Fruit fly (Drosophila melanogaster) whole organism, embryonic: Measurements from ENCODE around the gene CG9503.
A peak's percentile ranks its signal among the peaks of the same experiment; 100 is the strongest.

Experiments used
- Abd-B ChIP-seq: fragments of 200-800 bp; sonication (Bioruptor generic); optimal IDR thresholded peaks from 2 replicates; lab custom pipeline; 2018; ENCODE audit warnings: missing biosample characterization, mild to moderate bottlenecking, missing genetic modification characterization, moderate library complexity
- B-H2 ChIP-seq: fragments of 200-800 bp; sonication (Bioruptor generic); optimal IDR thresholded peaks from 2 replicates; lab custom pipeline; 2018; ENCODE audit warnings: missing biosample characterization, mild to moderate bottlenecking, missing genetic modification characterization
- BEAF-32 ChIP-seq: fragments of 200-800 bp; sonication (Bioruptor generic); optimal IDR thresholded peaks from 3 replicates; lab custom pipeline; 2017; ENCODE audit warnings: missing biosample characterization, missing genetic modification characterization, mild to moderate bottlenecking, moderate library complexity, missing genetic modification reagents
- CG10274 ChIP-seq: fragments of 200-800 bp; sonication (Bioruptor generic); optimal IDR thresholded peaks from 3 replicates; lab custom pipeline; 2017; ENCODE audit warnings: missing biosample characterization, mild to moderate bottlenecking, missing genetic modification characterization
- CG11093 ChIP-seq: fragments of 200-800 bp; sonication (Bioruptor generic); IDR thresholded peaks from 3 replicates; pipeline ENCODE4 v1.3.6; 2022; ENCODE audit warnings: missing biosample characterization, missing genetic modification characterization
- CG15601 ChIP-seq: fragments of 200-800 bp; sonication (Bioruptor generic); optimal IDR thresholded peaks from 3 replicates; lab custom pipeline; 2019; ENCODE audit warnings: missing biosample characterization, mild to moderate bottlenecking, missing genetic modification characterization, moderate library complexity
- CG15696 ChIP-seq: fragments of 200-800 bp; sonication (Bioruptor generic); optimal IDR thresholded peaks from 2 replicates; lab custom pipeline; 2019; ENCODE audit warnings: missing biosample characterization, mild to moderate bottlenecking, missing genetic modification characterization, moderate library complexity
- CG16815 ChIP-seq: fragments of 200-800 bp; sonication (Bioruptor generic); optimal IDR thresholded peaks from 3 replicates; lab custom pipeline; 2017; ENCODE audit warnings: missing biosample characterization, mild to moderate bottlenecking, missing genetic modification characterization
- CG18619 ChIP-seq: fragments of 200-800 bp; sonication (Bioruptor generic); optimal IDR thresholded peaks from 3 replicates; lab custom pipeline; 2017; ENCODE audit warnings: missing biosample characterization, mild to moderate bottlenecking, missing genetic modification characterization
- CG2120 ChIP-seq: fragments of 200-800 bp; sonication (Bioruptor generic); optimal IDR thresholded peaks from 3 replicates; lab custom pipeline; 2016; ENCODE audit warnings: missing biosample characterization, missing genetic modification characterization
- CG2199 ChIP-seq: fragments of 200-800 bp; sonication (Bioruptor generic); IDR thresholded peaks from 3 replicates; pipeline ENCODE4 v1.3.6; 2022; ENCODE audit warnings: missing biosample characterization, missing genetic modification characterization
- CG30403 ChIP-seq: fragments of 200-800 bp; sonication (Bioruptor generic); optimal IDR thresholded peaks from 3 replicates; lab custom pipeline; 2016; ENCODE audit warnings: missing biosample characterization, missing genetic modification characterization
- CG32532 ChIP-seq: fragments of 200-800 bp; sonication (Bioruptor generic); IDR thresholded peaks from 2 replicates; pipeline ENCODE4 v1.3.6; 2022; ENCODE audit warnings: missing biosample characterization, missing genetic modification characterization
- CG4424 ChIP-seq: fragments of 200-800 bp; sonication (Bioruptor generic); optimal IDR thresholded peaks from 3 replicates; lab custom pipeline; 2016; ENCODE audit warnings: missing biosample characterization, missing genetic modification characterization
- CG6813 ChIP-seq: fragments of 200-800 bp; sonication (Bioruptor generic); optimal IDR thresholded peaks from 2 replicates; lab custom pipeline; 2017; ENCODE audit warnings: missing biosample characterization, missing genetic modification characterization, mild to moderate bottlenecking, moderate library complexity, missing genetic modification reagents
- CG7928 ChIP-seq: fragments of 200-800 bp; sonication (Bioruptor generic); optimal IDR thresholded peaks from 2 replicates; lab custom pipeline; 2017; ENCODE audit warnings: missing biosample characterization, mild to moderate bottlenecking, missing genetic modification characterization
- Dad ChIP-seq: fragments of 200-800 bp; sonication (Bioruptor generic); optimal IDR thresholded peaks from 3 replicates; lab custom pipeline; 2016; ENCODE audit warnings: missing biosample characterization, missing genetic modification characterization
- Dek ChIP-seq: fragments of 200-800 bp; sonication (Bioruptor generic); optimal IDR thresholded peaks from 3 replicates; lab custom pipeline; 2019; ENCODE audit warnings: missing biosample characterization, mild to moderate bottlenecking, missing genetic modification characterization, moderate library complexity
- Drgx ChIP-seq: fragments of 200-800 bp; sonication (Bioruptor generic); IDR thresholded peaks from 2 replicates; pipeline ENCODE4 v1.3.6; 2022; ENCODE audit warnings: missing biosample characterization, missing genetic modification characterization
- GATAe ChIP-seq: fragments of 200-800 bp; sonication (Bioruptor generic); conservative IDR thresholded peaks from 2 replicates; pipeline ENCODE4 v1.3.6; 2022; ENCODE audit warnings: missing biosample characterization, missing genetic modification characterization
- Gsc ChIP-seq: fragments of 200-800 bp; sonication (Bioruptor generic); IDR thresholded peaks from 2 replicates; pipeline ENCODE4 v1.3.6; 2022; ENCODE audit warnings: missing biosample characterization, missing genetic modification characterization
- H15 ChIP-seq: fragments of 200-800 bp; sonication (Bioruptor generic); IDR thresholded peaks from 3 replicates; pipeline ENCODE4 v1.3.6; 2022; ENCODE audit warnings: missing biosample characterization, missing genetic modification characterization
- Meics ChIP-seq: fragments of 200-800 bp; sonication (Bioruptor generic); optimal IDR thresholded peaks from 2 replicates; lab custom pipeline; 2017; ENCODE audit warnings: missing biosample characterization, mild to moderate bottlenecking, missing genetic modification characterization
- Neu2 ChIP-seq: fragments of 200-800 bp; sonication (Bioruptor generic); optimal IDR thresholded peaks from 3 replicates; lab custom pipeline; 2016; ENCODE audit warnings: missing biosample characterization, missing genetic modification characterization, borderline replicate concordance
- Opbp ChIP-seq: fragments of 200-800 bp; sonication (Bioruptor generic); IDR thresholded peaks from 3 replicates; pipeline ENCODE4 v1.3.6; 2022; ENCODE audit warnings: missing biosample characterization, missing genetic modification characterization; ENCODE audit not compliant: partially characterized antibody
- Pdp1 ChIP-seq, 2 experiments: fragments of 200-800 bp; sonication (Bioruptor generic); optimal IDR thresholded peaks; 3 replicates each; lab custom pipeline; 2016; ENCODE audit warnings: missing biosample characterization in 2 of 2, missing genetic modification characterization in 2 of 2, mild to moderate bottlenecking in 1 of 2, moderate library complexity in 1 of 2
- Rfx ChIP-seq: fragments of 200-800 bp; sonication (Bioruptor generic); IDR thresholded peaks from 2 replicates; pipeline ENCODE4 v1.3.6; 2022; ENCODE audit warnings: missing biosample characterization, missing genetic modification characterization
- Sox102F ChIP-seq: fragments of 200-800 bp; sonication (Bioruptor generic); optimal IDR thresholded peaks from 2 replicates; lab custom pipeline; 2018; ENCODE audit warnings: missing biosample characterization, mild to moderate bottlenecking, missing genetic modification characterization, moderate library complexity
- Xbp1 ChIP-seq: fragments of 200-800 bp; sonication (Bioruptor generic); optimal IDR thresholded peaks from 3 replicates; lab custom pipeline; 2016; ENCODE audit warnings: missing biosample characterization, mild to moderate bottlenecking, missing genetic modification characterization
- amos ChIP-seq: fragments of 200-800 bp; sonication (Bioruptor generic); IDR thresholded peaks from 2 replicates; pipeline ENCODE4 v1.3.6; 2022; ENCODE audit warnings: missing biosample characterization, missing genetic modification characterization; ENCODE audit not compliant: partially characterized antibody
- cas ChIP-seq: fragments of 200-800 bp; sonication (Bioruptor generic); IDR thresholded peaks from 2 replicates; pipeline ENCODE4 v1.3.6; 2022; ENCODE audit warnings: missing biosample characterization, missing genetic modification characterization
- ci ChIP-seq: fragments of 200-800 bp; sonication (Bioruptor generic); IDR thresholded peaks from 3 replicates; pipeline ENCODE4 v1.3.6; 2022; ENCODE audit warnings: missing biosample characterization, missing genetic modification characterization
- dimm ChIP-seq: fragments of 200-800 bp; sonication (Bioruptor generic); IDR thresholded peaks from 2 replicates; pipeline ENCODE4 v1.3.6; 2022; ENCODE audit warnings: missing biosample characterization, missing genetic modification characterization
- dpn ChIP-seq, 2 experiments: fragments of 200-800 bp; sonication (Bioruptor generic); optimal IDR thresholded peaks; 3 replicates each; lab custom pipeline; 2016; ENCODE audit warnings: missing biosample characterization in 2 of 2, missing genetic modification characterization in 2 of 2
- fd96Cb ChIP-seq: fragments of 200-800 bp; sonication (Bioruptor generic); optimal IDR thresholded peaks from 2 replicates; lab custom pipeline; 2018; ENCODE audit warnings: missing biosample characterization, mild to moderate bottlenecking, missing genetic modification characterization, moderate library complexity
- gem ChIP-seq: fragments of 200-800 bp; sonication (Bioruptor generic); optimal IDR thresholded peaks from 2 replicates; lab custom pipeline; 2019; ENCODE audit warnings: missing biosample characterization, mild to moderate bottlenecking, missing genetic modification characterization, moderate library complexity
- ind ChIP-seq: fragments of 200-800 bp; sonication (Bioruptor generic); optimal IDR thresholded peaks from 3 replicates; lab custom pipeline; 2016; ENCODE audit warnings: missing biosample characterization, missing genetic modification characterization
- lab ChIP-seq: fragments of 200-800 bp; sonication (Bioruptor generic); optimal IDR thresholded peaks from 3 replicates; lab custom pipeline; 2017; ENCODE audit warnings: missing biosample characterization, missing genetic modification characterization, mild to moderate bottlenecking, moderate library complexity, missing genetic modification reagents
- lbe ChIP-seq: fragments of 200-800 bp; sonication (Bioruptor generic); optimal IDR thresholded peaks from 2 replicates; lab custom pipeline; 2016; ENCODE audit warnings: missing biosample characterization, mild to moderate bottlenecking, missing genetic modification characterization
- pita ChIP-seq: fragments of 200-800 bp; sonication (Bioruptor generic); optimal IDR thresholded peaks from 2 replicates; lab custom pipeline; 2017; ENCODE audit warnings: missing biosample characterization, mild to moderate bottlenecking, missing genetic modification characterization
- prd ChIP-seq, 3 experiments: fragments of >200 bp in 2 of 3; fragments of 200-800 bp in 1 of 3; sonication (Bioruptor generic) in 1 of 3; optimal IDR thresholded peaks in 2 of 3; IDR thresholded peaks in 1 of 3; 2 replicates in 2 of 3; 3 replicates in 1 of 3; pipeline versions ENCODE4 v1.3.6 to Lab custom; 2017 to 2022; ENCODE audit warnings: missing biosample characterization in 1 of 3, missing genetic modification characterization in 1 of 3
- so ChIP-seq: fragments of 200-800 bp; sonication (Bioruptor generic); IDR thresholded peaks from 3 replicates; pipeline ENCODE4 v1.3.6; 2022; ENCODE audit warnings: missing biosample characterization, missing genetic modification characterization
- tin ChIP-seq: fragments of 200-800 bp; sonication (Bioruptor generic); optimal IDR thresholded peaks from 3 replicates; lab custom pipeline; 2016; ENCODE audit warnings: missing biosample characterization, missing genetic modification characterization
- trem ChIP-seq: fragments of 200-800 bp; optimal IDR thresholded peaks from 3 replicates; lab custom pipeline; 2019; ENCODE audit warnings: missing biosample characterization, mild to moderate bottlenecking, missing genetic modification characterization, moderate library complexity
- unpg ChIP-seq: fragments of 200-800 bp; sonication (Bioruptor generic); optimal IDR thresholded peaks from 3 replicates; lab custom pipeline; 2018; ENCODE audit warnings: missing biosample characterization, mild to moderate bottlenecking, missing genetic modification characterization, moderate library complexity
- usp ChIP-seq: fragments of >200 bp; optimal IDR thresholded peaks from 2 replicates; lab custom pipeline; 2017; ENCODE audit warnings: missing biosample characterization, missing genetic modification characterization
- vnd ChIP-seq: fragments of 200-800 bp; sonication (Bioruptor generic); IDR thresholded peaks from 3 replicates; pipeline ENCODE4 v1.3.6; 2022; ENCODE audit warnings: missing biosample characterization, missing genetic modification characterization; ENCODE audit not compliant: partially characterized antibody
- vvl ChIP-seq: fragments of 200-800 bp; sonication (Bioruptor generic); IDR thresholded peaks from 2 replicates; pipeline ENCODE4 v1.3.6; 2022; ENCODE audit warnings: missing biosample characterization, missing genetic modification characterization
- wor ChIP-seq: fragments of 200-800 bp; sonication (Bioruptor generic); IDR thresholded peaks from 2 replicates; pipeline ENCODE4 v1.3.6; 2022; ENCODE audit warnings: missing biosample characterization, missing genetic modification characterization
- zen ChIP-seq: fragments of 200-800 bp; sonication (Bioruptor generic); optimal IDR thresholded peaks from 3 replicates; lab custom pipeline; 2018; ENCODE audit warnings: missing biosample characterization, mild to moderate bottlenecking, missing genetic modification characterization, moderate library complexity

The CG9503 gene

dm6 chrX:14953896-14954295, 30.6 kb upstream of the CG9503 start (continued):
- TF ChIP-seq GATAe (GFP tag; lab: Robert Waterston, UW): no peak
- TF ChIP-seq ci: peak; percentile 50; the same call in 2 of the 3 replicates
- no peak for TF ChIP-seq vnd (GFP tag; lab: Robert Waterston, UW)
- no peak for TF ChIP-seq so (GFP tag; lab: Robert Waterston, UW)
- TF ChIP-seq CG16815 (GFP tag; lab: Kevin White, UChicago): no peak
- no peak for TF ChIP-seq cas
- TF ChIP-seq Rfx (GFP tag; lab: Robert Waterston, UW): peak; percentile 66
- TF ChIP-seq Meics: peak; percentile 44
- no peak for TF ChIP-seq Drgx
- peak; percentile 5 for TF ChIP-seq ind (GFP tag; lab: Kevin White, UChicago)
- TF ChIP-seq CG18619 (GFP tag; lab: Kevin White, UChicago): no peak
- TF ChIP-seq CG11093 (GFP tag; lab: Robert Waterston, UW): no peak
- no peak for TF ChIP-seq prd (optimal IDR thresholded peaks at IDR 0.05; lab: Kevin White, UChicago)
- peak; percentile 18; the same call in 1 of the 3 replicates for TF ChIP-seq prd (GFP tag; IDR thresholded peaks at IDR 0.05; lab: Robert Waterston, UW)
- TF ChIP-seq CG4424 (GFP tag; lab: Kevin White, UChicago): peak; percentile 9
- peak; percentile 41 for TF ChIP-seq zen (tag; lab: Kevin White, UChicago)
- TF ChIP-seq dimm (GFP tag; lab: Robert Waterston, UW): no peak
- peak; percentile 41 for TF ChIP-seq Abd-B (GFP tag; lab: Kevin White, UChicago)
- TF ChIP-seq fd96Cb (tag; lab: Kevin White, UChicago): no peak
- TF ChIP-seq CG2199 (GFP tag; lab: Robert Waterston, UW): 0 out of 3 replicates have a peak, but pooled peaks have one; percentile 43
- TF ChIP-seq BEAF-32: peak; percentile 3
- TF ChIP-seq CG15601 (tag; lab: Kevin White, UChicago): peak; percentile 33
- TF ChIP-seq usp (GFP tag; lab: Kevin White, UChicago): no peak
- peak; percentile 53 for TF ChIP-seq Xbp1 (GFP tag; lab: Kevin White, UChicago)
- TF ChIP-seq B-H2 (GFP tag; lab: Kevin White, UChicago): peak; percentile 11
- no peak for TF ChIP-seq H15
- no peak for TF ChIP-seq Gsc (GFP tag; lab: Robert Waterston, UW)
- peak; percentile 40 for TF ChIP-seq amos
- peak; percentile 40 for TF ChIP-seq pita (GFP tag; lab: Kevin White, UChicago)
- TF ChIP-seq CG32532 (GFP tag; lab: Robert Waterston, UW): peak; percentile 73; the same call in 1 of the 2 replicates
- no peak for TF ChIP-seq lbe (GFP tag; lab: Kevin White, UChicago)
- TF ChIP-seq dpn (GFP tag; optimal IDR thresholded peaks at IDR 0.05; lab: Kevin White, UChicago): peak in 1 of 2 experiments; percentile 19
- no peak for TF ChIP-seq Neu2 (GFP tag; lab: Kevin White, UChicago)
- no peak for TF ChIP-seq Opbp (GFP tag; lab: Robert Waterston, UW)
- TF ChIP-seq tin (GFP tag; lab: Kevin White, UChicago): peak; percentile 21
- peak in 1 of 2 experiments; percentile 20 for TF ChIP-seq Pdp1 (GFP tag; optimal IDR thresholded peaks at IDR 0.05; lab: Kevin White, UChicago)
- no peak for TF ChIP-seq CG6813 (GFP tag; lab: Kevin White, UChicago)
- no peak for TF ChIP-seq CG10274 (GFP tag; lab: Kevin White, UChicago)
- TF ChIP-seq CG15696 (tag; lab: Kevin White, UChicago): peak; percentile 47
- TF ChIP-seq CG2120 (GFP tag; lab: Kevin White, UChicago): no peak
- no peak for TF ChIP-seq Dad (GFP tag; lab: Kevin White, UChicago)
- no peak for TF ChIP-seq lab (GFP tag; lab: Kevin White, UChicago)
- TF ChIP-seq vvl (GFP tag; lab: Robert Waterston, UW): peak; percentile 41; the same call in 1 of the 2 replicates
- TF ChIP-seq wor (GFP tag; lab: Robert Waterston, UW): no peak
- peak; percentile 34 for TF ChIP-seq trem (tag; lab: Kevin White, UChicago)
- TF ChIP-seq gem (tag; lab: Kevin White, UChicago): peak; percentile 45
- peak; percentile 10 for TF ChIP-seq CG30403
- TF ChIP-seq CG7928: no peak
- peak; percentile 48 for TF ChIP-seq Sox102F (GFP tag; lab: Kevin White, UChicago)
- TF ChIP-seq Dek (tag; lab: Kevin White, UChicago): peak; percentile 45
- TF ChIP-seq unpg (GFP tag; lab: Kevin White, UChicago): peak; percentile 6
